Worm (Caenorhabditis elegans) whole organism, midembryonic: Measurements from ENCODE around the gene F17C11.6.

Source experiments
- flt-1 ChIP-seq: fragments of 200-800 bp; sonication (Bioruptor generic); IDR thresholded peaks from 2 replicates; pipeline ENCODE4 v1.3.6; 2022; ENCODE audit warnings: missing genetic modification characterization, missing compliant biosample characterization
- klf-2 ChIP-seq: fragments of 200-800 bp; sonication (Bioruptor generic); conservative IDR thresholded peaks from 2 replicates; pipeline ENCODE4 v1.3.6; 2022; ENCODE audit warnings: missing genetic modification reagents, missing genetic modification characterization, missing compliant biosample characterization
- ref-1 ChIP-seq: fragments of 200-800 bp; sonication (Bioruptor generic); conservative IDR thresholded peaks from 2 replicates; pipeline ENCODE4 v1.3.6; 2022; ENCODE audit warnings: missing genetic modification reagents, missing genetic modification characterization, missing compliant biosample characterization
- ztf-23 ChIP-seq: fragments of 200-800 bp; sonication (Bioruptor generic); IDR thresholded peaks from 2 replicates; pipeline ENCODE4 v1.3.6; 2022; ENCODE audit warnings: missing genetic modification reagents, missing genetic modification characterization, missing compliant biosample characterization

- no peak for TF ChIP-seq klf-2 (GFP tag; lab: Robert Waterston, UW)
- no peak for TF ChIP-seq ref-1 (GFP tag; lab: Robert Waterston, UW)
- no peak for TF ChIP-seq flt-1 (GFP tag; lab: Robert Waterston, UW)
- TF ChIP-seq ztf-23 (GFP tag; lab: Robert Waterston, UW) = no peak
These were observed 45.9 kb upstream of the F17C11.6 start, which contains the start of gene zzz-1 for ce11 chrV:10909071-10909470.
